Fruit fly (Drosophila melanogaster) whole organism, adult: ENCODE measurements around the gene CG13449.

Experiments used
- CG11617 ChIP-seq: fragments of 200-800 bp; sonication (Bioruptor generic); optimal IDR thresholded peaks from 2 replicates; lab custom pipeline; 2017; ENCODE audit warnings: mild to moderate bottlenecking, missing biosample characterization, missing genetic modification reagents, missing genetic modification characterization
- CG12768 ChIP-seq: fragments of 200-800 bp; sonication (Bioruptor generic); optimal IDR thresholded peaks from 2 replicates; lab custom pipeline; 2017; ENCODE audit warnings: missing biosample characterization, missing genetic modification characterization, mild to moderate bottlenecking, moderate library complexity, missing genetic modification reagents
- CG14711 ChIP-seq: fragments of 200-800 bp; sonication (Bioruptor generic); optimal IDR thresholded peaks from 2 replicates; lab custom pipeline; 2018; ENCODE audit warnings: missing biosample characterization, mild to moderate bottlenecking, missing genetic modification characterization, moderate library complexity
- CG1620 ChIP-seq: fragments of 200-800 bp; sonication (Bioruptor generic); optimal IDR thresholded peaks from 2 replicates; lab custom pipeline; 2016; ENCODE audit warnings: missing biosample characterization, missing genetic modification characterization
- CG33017 ChIP-seq: fragments of 200-800 bp; sonication (Bioruptor generic); optimal IDR thresholded peaks from 2 replicates; lab custom pipeline; 2018; ENCODE audit warnings: missing biosample characterization, mild to moderate bottlenecking, missing genetic modification characterization, moderate library complexity
- CG5204 ChIP-seq: fragments of 200-800 bp; sonication (Bioruptor generic); optimal IDR thresholded peaks from 2 replicates; lab custom pipeline; 2016; ENCODE audit warnings: missing biosample characterization, missing genetic modification characterization
- CG7045 ChIP-seq: fragments of 200-800 bp; sonication (Bioruptor generic); optimal IDR thresholded peaks from 2 replicates; lab custom pipeline; 2017; ENCODE audit warnings: missing biosample characterization, mild to moderate bottlenecking, missing genetic modification characterization
- CG7101 ChIP-seq: fragments of 200-800 bp; sonication (Bioruptor generic); optimal IDR thresholded peaks from 2 replicates; lab custom pipeline; 2018; ENCODE audit warnings: missing biosample characterization, mild to moderate bottlenecking, missing genetic modification characterization, moderate library complexity
- Clk ChIP-seq: fragments of 200-800 bp; sonication (Bioruptor generic); optimal IDR thresholded peaks from 2 replicates; lab custom pipeline; 2017; ENCODE audit warnings: missing biosample characterization, missing genetic modification characterization
- Crg-1 ChIP-seq: fragments of 200-800 bp; sonication (Bioruptor generic); optimal IDR thresholded peaks from 2 replicates; lab custom pipeline; 2016; ENCODE audit warnings: missing biosample characterization, missing genetic modification characterization
- Hr96 ChIP-seq: fragments of 200-800 bp; sonication (Bioruptor generic); optimal IDR thresholded peaks from 2 replicates; lab custom pipeline; 2016; ENCODE audit warnings: missing biosample characterization, missing genetic modification characterization
- Mnt ChIP-seq: fragments of 200-800 bp; sonication (Bioruptor generic); optimal IDR thresholded peaks from 2 replicates; lab custom pipeline; 2016; ENCODE audit warnings: missing biosample characterization, mild to moderate bottlenecking, missing genetic modification characterization
- bab1 ChIP-seq: fragments of 200-800 bp; sonication (Bioruptor generic); optimal IDR thresholded peaks from 3 replicates; lab custom pipeline; 2019; ENCODE audit warnings: missing biosample characterization, mild to moderate bottlenecking, missing genetic modification characterization, moderate library complexity
- cic ChIP-seq: fragments of 200-800 bp; sonication (Bioruptor generic); optimal IDR thresholded peaks from 2 replicates; lab custom pipeline; 2017; ENCODE audit warnings: missing biosample characterization, mild to moderate bottlenecking, missing genetic modification characterization, moderate library complexity
- cnc ChIP-seq, 2 experiments: fragments of >200 bp; optimal IDR thresholded peaks; 2 replicates each; lab custom pipeline; 2017
- kay ChIP-seq: fragments of 200-800 bp; sonication (Bioruptor generic); peaks from one replicate; lab custom pipeline; 2016; ENCODE audit warnings: missing biosample characterization, missing genetic modification characterization, borderline replicate concordance
- ovo ChIP-seq: fragments of 200-800 bp; sonication (Bioruptor generic); optimal IDR thresholded peaks from 2 replicates; lab custom pipeline; 2016; ENCODE audit warnings: missing biosample characterization, missing genetic modification characterization
- pad ChIP-seq: fragments of 200-800 bp; sonication (Bioruptor generic); optimal IDR thresholded peaks from 3 replicates; lab custom pipeline; 2017; ENCODE audit warnings: missing biosample characterization, missing genetic modification characterization, mild to moderate bottlenecking, moderate library complexity, missing genetic modification reagents
- tj ChIP-seq: fragments of 200-800 bp; sonication (Bioruptor generic); optimal IDR thresholded peaks from 3 replicates; lab custom pipeline; 2017; ENCODE audit warnings: missing biosample characterization, mild to moderate bottlenecking, missing genetic modification characterization, moderate library complexity
- toe ChIP-seq: fragments of 200-800 bp; sonication (Bioruptor generic); optimal IDR thresholded peaks from 2 replicates; lab custom pipeline; 2016; ENCODE audit warnings: missing biosample characterization, missing genetic modification characterization

Gene CG13449

dm6 chr3L:15639978-15640377, 27.4 kb upstream of the CG13449 start:
- no peak for TF ChIP-seq Mnt (GFP tag; lab: Kevin White, UChicago)
- TF ChIP-seq pad (GFP tag; lab: Kevin White, UChicago), result no peak
- TF ChIP-seq tj (GFP tag; lab: Kevin White, UChicago), result no peak
- no peak for TF ChIP-seq Clk (GFP tag; lab: Kevin White, UChicago)
- no peak for TF ChIP-seq cnc (optimal IDR thresholded peaks at IDR 0.05; lab: Kevin White, UChicago)
- no peak for TF ChIP-seq bab1 (GFP tag; lab: Kevin White, UChicago)
- no peak for TF ChIP-seq CG1620 (GFP tag; lab: Kevin White, UChicago)
- no peak for TF ChIP-seq CG5204
- no peak for TF ChIP-seq Hr96 (GFP tag; lab: Kevin White, UChicago)
- TF ChIP-seq CG11617 (GFP tag; lab: Kevin White, UChicago), result no peak
- TF ChIP-seq CG7045 (GFP tag; lab: Kevin White, UChicago), result no peak
- TF ChIP-seq cic (GFP tag; lab: Kevin White, UChicago), result no peak
- no peak for TF ChIP-seq toe (GFP tag; lab: Kevin White, UChicago)
- no peak for TF ChIP-seq kay (GFP tag; lab: Kevin White, UChicago)

DNA sequence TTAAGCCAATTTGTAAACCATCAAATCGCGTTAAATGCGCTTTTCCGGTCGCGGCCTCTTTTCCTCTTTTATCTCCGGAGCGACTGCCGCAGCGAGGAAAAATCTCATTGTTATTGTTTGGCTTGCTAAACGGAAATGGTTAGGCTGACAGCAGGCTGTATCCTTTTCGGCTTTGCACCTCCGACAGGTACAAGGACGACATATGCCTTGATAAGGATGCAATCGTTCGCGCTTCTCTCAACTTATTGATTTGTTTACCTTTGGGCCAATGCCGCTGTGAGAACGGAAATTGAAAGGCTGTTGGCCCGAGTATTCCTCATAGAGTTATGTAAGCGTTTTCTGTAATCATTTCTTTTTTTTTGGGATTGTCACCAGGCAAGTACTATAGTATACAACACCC, 25.9 kb upstream of the CG13449 start:
- TF ChIP-seq CG14711 (tag; lab: Kevin White, UChicago), result no peak
- TF ChIP-seq tj (GFP tag; lab: Kevin White, UChicago), result no peak

dm6 chr3L:15637618-15638017, 25.0 kb upstream of the CG13449 start:
- peak; percentile 49 for TF ChIP-seq kay (GFP tag; lab: Kevin White, UChicago)
- TF ChIP-seq tj (GFP tag; lab: Kevin White, UChicago), result no peak

- TF ChIP-seq cic (GFP tag; lab: Kevin White, UChicago) (no peak), CG11617 (GFP tag; lab: Kevin White, UChicago) (no peak), CG7045 (GFP tag; lab: Kevin White, UChicago) (no peak), tj (GFP tag; lab: Kevin White, UChicago) (no peak), ovo (no peak), kay (GFP tag; lab: Kevin White, UChicago) (no peak), CG7101 (tag; lab: Kevin White, UChicago) (no peak), CG12768 (GFP tag; lab: Kevin White, UChicago) (no peak), toe (GFP tag; lab: Kevin White, UChicago) (no peak), CG1620 (GFP tag; lab: Kevin White, UChicago) (no peak)
Measured at dm6 chr3L:15636978-15637377, 24.4 kb upstream of the CG13449 start.

dm6 chr3L:15636359-15636758, 23.7 kb upstream of the CG13449 start:
- TF ChIP-seq CG33017 (tag; lab: Kevin White, UChicago), result peak; percentile 12
- TF ChIP-seq cic (GFP tag; lab: Kevin White, UChicago), result peak; percentile 69
- no peak for TF ChIP-seq ovo
- TF ChIP-seq Clk (GFP tag; lab: Kevin White, UChicago), result no peak
- no peak for TF ChIP-seq CG7045 (GFP tag; lab: Kevin White, UChicago)
- no peak for TF ChIP-seq tj (GFP tag; lab: Kevin White, UChicago)
- TF ChIP-seq toe (GFP tag; lab: Kevin White, UChicago), result no peak
- TF ChIP-seq CG14711 (tag; lab: Kevin White, UChicago), result no peak
- no peak for TF ChIP-seq bab1 (GFP tag; lab: Kevin White, UChicago)
- TF ChIP-seq CG5204, result no peak
- no peak for TF ChIP-seq CG7101 (tag; lab: Kevin White, UChicago)
- no peak for TF ChIP-seq kay (GFP tag; lab: Kevin White, UChicago)
- no peak for TF ChIP-seq cnc (optimal IDR thresholded peaks at IDR 0.05; lab: Kevin White, UChicago)

DNA sequence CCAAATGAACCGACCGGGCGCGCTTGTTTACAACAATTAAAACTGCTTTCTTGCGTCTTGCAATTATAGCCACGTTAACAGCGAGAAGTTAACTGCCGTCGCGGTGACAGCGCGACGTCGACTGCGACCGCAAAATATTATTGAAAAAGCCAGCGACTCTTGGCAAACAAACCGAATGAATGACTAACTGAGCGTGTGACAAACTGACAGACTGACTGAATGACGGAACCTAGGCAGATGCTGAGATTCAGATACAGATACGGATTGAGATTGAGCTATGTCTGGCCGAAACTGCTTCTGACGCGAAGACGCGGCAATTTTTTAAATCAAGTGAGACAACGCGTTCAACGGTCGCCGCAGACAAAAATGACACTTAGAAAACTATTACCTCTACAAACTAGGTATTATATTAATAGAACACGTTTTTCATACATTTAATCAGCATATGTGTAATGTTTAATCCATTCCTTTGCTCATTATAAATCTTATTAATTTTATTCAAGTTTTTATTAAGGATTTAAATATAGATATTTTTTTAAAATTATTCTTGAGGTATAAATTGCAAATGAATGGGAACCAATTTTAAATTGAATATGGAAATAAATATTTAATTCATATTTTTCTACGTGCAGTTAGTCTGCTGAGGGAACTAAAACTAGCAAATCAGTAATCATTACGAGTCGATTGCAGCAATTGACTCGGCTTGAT, 21.9 kb upstream of the CG13449 start:
- TF ChIP-seq CG12768 (GFP tag; lab: Kevin White, UChicago) (peak; percentile 10), pad (GFP tag; lab: Kevin White, UChicago) (no peak), CG7101 (tag; lab: Kevin White, UChicago) (peak; percentile 72), cic (GFP tag; lab: Kevin White, UChicago) (peak; percentile 28), Clk (GFP tag; lab: Kevin White, UChicago) (no peak), CG5204 (peak; percentile 1), Crg-1 (GFP tag; lab: Kevin White, UChicago) (no peak), ovo (no peak), tj (GFP tag; lab: Kevin White, UChicago) (no peak), Hr96 (GFP tag; lab: Kevin White, UChicago) (no peak), CG14711 (tag; lab: Kevin White, UChicago) (peak; percentile 62), toe (GFP tag; lab: Kevin White, UChicago) (no peak), CG7045 (GFP tag; lab: Kevin White, UChicago) (peak; percentile 13), CG11617 (GFP tag; lab: Kevin White, UChicago) (peak; percentile 25), cnc (optimal IDR thresholded peaks at IDR 0.05; lab: Kevin White, UChicago) (no peak), kay (GFP tag; lab: Kevin White, UChicago) (no peak), Mnt (GFP tag; lab: Kevin White, UChicago) (no peak), CG33017 (tag; lab: Kevin White, UChicago) (peak; percentile 78), CG1620 (GFP tag; lab: Kevin White, UChicago) (no peak), bab1 (GFP tag; lab: Kevin White, UChicago) (no peak)
